Worm (Caenorhabditis elegans) whole organism, L3 larva: ENCODE results near the gene srw-71.

ENCODE experiments used
- R02D3.7 ChIP-seq: fragments of 150-350 bp; optimal IDR thresholded peaks from 2 replicates; lab custom pipeline; 2014; ENCODE audit warnings: missing biosample characterization, missing genetic modification characterization
- ZK546.5 ChIP-seq: sonication (generic microtip); optimal IDR thresholded peaks from 2 replicates; lab custom pipeline; 2017; ENCODE audit warnings: missing biosample characterization, missing genetic modification characterization
- ceh-16 ChIP-seq: sonication (generic microtip); optimal IDR thresholded peaks from 2 replicates; lab custom pipeline; 2017; ENCODE audit warnings: missing biosample characterization, missing genetic modification characterization
- fos-1 ChIP-seq: fragments of 150-350 bp; optimal IDR thresholded peaks from 2 replicates; lab custom pipeline; 2014; ENCODE audit warnings: missing biosample characterization, missing genetic modification characterization
- jun-1 ChIP-seq: fragments of 150-350 bp; optimal IDR thresholded peaks from 2 replicates; lab custom pipeline; 2014; ENCODE audit warnings: missing biosample characterization, missing genetic modification reagents, missing genetic modification characterization
- nhr-11 ChIP-seq: fragments of 150-350 bp; optimal IDR thresholded peaks from 2 replicates; lab custom pipeline; 2014; ENCODE audit warnings: missing biosample characterization, missing genetic modification characterization
- nhr-12 ChIP-seq: fragments of 150-350 bp; optimal IDR thresholded peaks from 2 replicates; lab custom pipeline; 2014; ENCODE audit warnings: missing biosample characterization, missing genetic modification characterization
- nhr-237 ChIP-seq: fragments of 150-350 bp; optimal IDR thresholded peaks from 2 replicates; lab custom pipeline; 2014; ENCODE audit warnings: missing biosample characterization, missing genetic modification characterization
- nhr-77 ChIP-seq: fragments of 150-350 bp; optimal IDR thresholded peaks from 2 replicates; lab custom pipeline; 2014; ENCODE audit warnings: missing biosample characterization, missing genetic modification characterization
- pqm-1 ChIP-seq: fragments of 150-350 bp; optimal IDR thresholded peaks from 2 replicates; lab custom pipeline; 2017; ENCODE audit warnings: missing biosample characterization, missing genetic modification characterization, inconsistent platforms
- sea-2 ChIP-seq: fragments of 150-350 bp; sonication (generic microtip); optimal IDR thresholded peaks from 4 replicates; lab custom pipeline; 2014; ENCODE audit warnings: missing biosample characterization, missing genetic modification reagents, missing genetic modification characterization
- unc-39 ChIP-seq: sonication (generic microtip); optimal IDR thresholded peaks from 4 replicates; lab custom pipeline; 2017; ENCODE audit warnings: missing biosample characterization, missing genetic modification characterization
- zag-1 ChIP-seq: fragments of 150-350 bp; optimal IDR thresholded peaks from 2 replicates; lab custom pipeline; 2014; ENCODE audit warnings: missing biosample characterization, missing genetic modification characterization
- ztf-11 ChIP-seq: fragments of 150-350 bp; optimal IDR thresholded peaks from 2 replicates; lab custom pipeline; 2014; ENCODE audit warnings: missing biosample characterization, missing genetic modification characterization

DNA sequence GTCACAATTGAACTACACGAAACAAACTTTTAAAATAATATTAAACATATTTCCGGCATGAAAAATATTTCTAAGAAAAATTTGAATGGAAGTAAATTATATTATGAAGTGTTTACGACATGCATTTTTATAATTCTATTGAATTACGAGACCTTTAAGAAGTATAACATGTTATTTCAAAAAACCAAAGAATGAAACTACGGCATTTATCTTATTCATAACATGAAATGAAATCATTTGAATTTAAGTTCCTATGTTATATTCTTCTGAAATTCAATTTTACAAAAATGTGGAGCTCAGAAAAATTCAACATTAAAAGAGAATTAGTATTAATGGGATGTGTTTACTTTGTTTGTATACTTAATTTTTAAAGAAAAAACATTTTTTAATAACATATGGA lies at the start of gene srw-71:
- TF ChIP-seq sea-2 (GFP tag; lab: Kevin White, UChicago) (no peak), nhr-77 (tag; lab: Kevin White, UChicago) (no peak), zag-1 (tag; lab: Kevin White, UChicago) (no peak), ceh-16 (tag; lab: Kevin White, UChicago) (no peak), R02D3.7 (no peak), fos-1 (tag; lab: Kevin White, UChicago) (no peak), nhr-11 (tag; lab: Kevin White, UChicago) (no peak), jun-1 (tag; lab: Kevin White, UChicago) (no peak), ZK546.5 (no peak), nhr-237 (tag; lab: Kevin White, UChicago) (no peak), nhr-12 (tag; lab: Kevin White, UChicago) (no peak), unc-39 (tag; lab: Kevin White, UChicago) (no peak), ztf-11 (tag; lab: Kevin White, UChicago) (no peak), pqm-1 (tag; lab: Kevin White, UChicago) (no peak)
